Worm (Caenorhabditis elegans) whole organism, L1 larva: ENCODE measurements around the gene nhr-206.

ENCODE experiments used
- C04F5.9 ChIP-seq: sonication (generic microtip); optimal IDR thresholded peaks from 2 replicates; lab custom pipeline; 2016; ENCODE audit warnings: missing genetic modification characterization, missing compliant biosample characterization
- F16B12.6 ChIP-seq: fragments of 150-350 bp; optimal IDR thresholded peaks from 2 replicates; lab custom pipeline; 2014; ENCODE audit warnings: missing biosample characterization, missing genetic modification characterization
- aha-1 ChIP-seq: fragments of 150-350 bp; optimal IDR thresholded peaks from 2 replicates; lab custom pipeline; 2014; ENCODE audit warnings: missing biosample characterization, missing genetic modification characterization
- ama-1 ChIP-seq: fragments of 150-350 bp; optimal IDR thresholded peaks from 2 replicates; lab custom pipeline; 2014
- blmp-1 ChIP-seq: fragments of 150-350 bp; optimal IDR thresholded peaks from 2 replicates; lab custom pipeline; 2014; ENCODE audit warnings: missing biosample characterization, missing genetic modification characterization
- ceh-63 ChIP-seq: fragments of 200-800 bp; sonication (Bioruptor generic); optimal IDR thresholded peaks from 2 replicates; lab custom pipeline; 2018; ENCODE audit warnings: mild to moderate bottlenecking, missing genetic modification characterization, missing compliant biosample characterization
- ceh-82 ChIP-seq, 3 experiments: fragments of 150-350 bp in 1 of 3; sonication (generic microtip) in 2 of 3; optimal IDR thresholded peaks; 2 replicates each; lab custom pipeline; 2014 to 2017; ENCODE audit warnings: missing biosample characterization in 3 of 3, missing genetic modification characterization in 3 of 3
- dpl-1 ChIP-seq, 3 experiments: fragments of 150-350 bp in 2 of 3; sonication (generic microtip) in 1 of 3; optimal IDR thresholded peaks; 2 replicates each; lab custom pipeline; 2014 to 2017; ENCODE audit warnings: missing biosample characterization in 3 of 3, missing genetic modification characterization in 3 of 3, missing genetic modification reagents in 3 of 3
- dsc-1 ChIP-seq: sonication (generic microtip); optimal IDR thresholded peaks from 2 replicates; lab custom pipeline; 2016; ENCODE audit warnings: mild to moderate bottlenecking, missing genetic modification characterization, missing compliant biosample characterization
- efl-1 ChIP-seq, 4 experiments: fragments of 150-350 bp; optimal IDR thresholded peaks in 3 of 4; peaks in 1 of 4; 1 replicate in 1 of 4; 2 replicates in 3 of 4; lab custom pipeline; 2014; ENCODE audit warnings: missing biosample characterization in 2 of 4, missing genetic modification characterization in 2 of 4, missing genetic modification reagents in 2 of 4
- egl-13 ChIP-seq: sonication (generic microtip); optimal IDR thresholded peaks from 2 replicates; lab custom pipeline; 2016; ENCODE audit warnings: missing genotype, missing genetic modification reagents, missing genetic modification characterization, missing compliant biosample characterization
- elt-3 ChIP-seq, 6 experiments: fragments of 150-350 bp in 1 of 6; sonication (generic microtip); optimal IDR thresholded peaks; 2 replicates each; lab custom pipeline; 2017 to 2018; ENCODE audit warnings: missing biosample characterization in 6 of 6, missing genetic modification characterization in 6 of 6, inconsistent platforms in 1 of 6
- fos-1 ChIP-seq: fragments of 150-350 bp; optimal IDR thresholded peaks from 2 replicates; lab custom pipeline; 2014; ENCODE audit warnings: missing biosample characterization, missing genetic modification characterization
- hlh-17 ChIP-seq: fragments of 200-800 bp; sonication (Bioruptor generic); optimal IDR thresholded peaks from 2 replicates; lab custom pipeline; 2018; ENCODE audit warnings: missing genetic modification characterization, mild to moderate bottlenecking, missing compliant biosample characterization, moderate library complexity, borderline replicate concordance
- hpl-2 ChIP-seq: fragments of 150-350 bp; optimal IDR thresholded peaks from 2 replicates; lab custom pipeline; 2014; ENCODE audit warnings: missing biosample characterization, missing genetic modification reagents, missing genetic modification characterization
- lin-14 ChIP-seq: fragments of 200-800 bp; sonication (Bioruptor generic); optimal IDR thresholded peaks from 2 replicates; lab custom pipeline; 2018; ENCODE audit warnings: mild to moderate bottlenecking, missing genetic modification characterization, moderate library complexity, missing compliant biosample characterization
- lin-35 ChIP-seq, 2 experiments: fragments of 150-350 bp; optimal IDR thresholded peaks; 2 replicates each; lab custom pipeline; 2014; ENCODE audit warnings: missing biosample characterization in 2 of 2, missing genetic modification characterization in 2 of 2, missing genetic modification reagents in 2 of 2
- lsy-2 ChIP-seq, 2 experiments: fragments of 150-350 bp; optimal IDR thresholded peaks; 2 replicates each; lab custom pipeline; 2014; ENCODE audit warnings: missing biosample characterization in 2 of 2, missing genetic modification characterization in 2 of 2
- mdl-1 ChIP-seq, 2 experiments: fragments of 150-350 bp; optimal IDR thresholded peaks; 2 replicates each; lab custom pipeline; 2014 to 2017; ENCODE audit warnings: missing biosample characterization in 2 of 2, missing genetic modification characterization in 2 of 2, inconsistent platforms in 1 of 2
- mep-1 ChIP-seq: fragments of 150-350 bp; optimal IDR thresholded peaks from 2 replicates; lab custom pipeline; 2014; ENCODE audit warnings: missing biosample characterization, missing genetic modification characterization
- nhr-12 ChIP-seq: sonication (generic microtip); optimal IDR thresholded peaks from 2 replicates; lab custom pipeline; 2017; ENCODE audit warnings: missing biosample characterization, missing genetic modification characterization
- nhr-20 ChIP-seq: sonication (generic microtip); optimal IDR thresholded peaks from 2 replicates; lab custom pipeline; 2016; ENCODE audit warnings: mild to moderate bottlenecking, missing genetic modification characterization, missing compliant biosample characterization
- nhr-237 ChIP-seq: fragments of 150-350 bp; optimal IDR thresholded peaks from 2 replicates; lab custom pipeline; 2014; ENCODE audit warnings: missing biosample characterization, missing genetic modification characterization
- nhr-71 ChIP-seq: sonication (generic microtip); optimal IDR thresholded peaks from 2 replicates; lab custom pipeline; 2016; ENCODE audit warnings: mild to moderate bottlenecking, missing genetic modification characterization, moderate library complexity, missing compliant biosample characterization
- nhr-85 ChIP-seq: sonication (generic microtip); peaks from one replicate; lab custom pipeline; 2016; ENCODE audit warnings: missing genetic modification characterization, inconsistent platforms, missing compliant biosample characterization
- rnt-1 ChIP-seq: sonication (generic microtip); optimal IDR thresholded peaks from 2 replicates; lab custom pipeline; 2016; ENCODE audit warnings: mild to moderate bottlenecking, missing genetic modification characterization, moderate library complexity, missing compliant biosample characterization
- skn-1 ChIP-seq: fragments of 150-350 bp; optimal IDR thresholded peaks from 2 replicates; lab custom pipeline; 2014; ENCODE audit warnings: missing biosample characterization, missing genetic modification characterization
- snu-23 ChIP-seq: sonication (generic microtip); optimal IDR thresholded peaks from 2 replicates; lab custom pipeline; 2016; ENCODE audit warnings: missing genetic modification characterization, missing compliant biosample characterization
- tlp-1 ChIP-seq: fragments of 150-350 bp; optimal IDR thresholded peaks from 2 replicates; lab custom pipeline; 2014; ENCODE audit warnings: missing biosample characterization, missing genetic modification characterization
- unc-130 ChIP-seq: fragments of 150-350 bp; optimal IDR thresholded peaks from 2 replicates; lab custom pipeline; 2017; ENCODE audit warnings: missing biosample characterization, missing genetic modification characterization, inconsistent platforms
- zag-1 ChIP-seq: fragments of 150-350 bp; optimal IDR thresholded peaks from 2 replicates; lab custom pipeline; 2014; ENCODE audit warnings: missing biosample characterization, missing genetic modification characterization
- ztf-11 ChIP-seq, 2 experiments: sonication (generic microtip); optimal IDR thresholded peaks; 2 replicates each; lab custom pipeline; 2016 to 2017; ENCODE audit warnings: missing genetic modification characterization in 2 of 2, missing biosample characterization in 1 of 2, missing compliant biosample characterization in 1 of 2
- ztf-4 ChIP-seq: fragments of 150-350 bp; optimal IDR thresholded peaks from 2 replicates; lab custom pipeline; 2014; ENCODE audit warnings: missing biosample characterization, missing genetic modification characterization

The nhr-206 gene

DNA sequence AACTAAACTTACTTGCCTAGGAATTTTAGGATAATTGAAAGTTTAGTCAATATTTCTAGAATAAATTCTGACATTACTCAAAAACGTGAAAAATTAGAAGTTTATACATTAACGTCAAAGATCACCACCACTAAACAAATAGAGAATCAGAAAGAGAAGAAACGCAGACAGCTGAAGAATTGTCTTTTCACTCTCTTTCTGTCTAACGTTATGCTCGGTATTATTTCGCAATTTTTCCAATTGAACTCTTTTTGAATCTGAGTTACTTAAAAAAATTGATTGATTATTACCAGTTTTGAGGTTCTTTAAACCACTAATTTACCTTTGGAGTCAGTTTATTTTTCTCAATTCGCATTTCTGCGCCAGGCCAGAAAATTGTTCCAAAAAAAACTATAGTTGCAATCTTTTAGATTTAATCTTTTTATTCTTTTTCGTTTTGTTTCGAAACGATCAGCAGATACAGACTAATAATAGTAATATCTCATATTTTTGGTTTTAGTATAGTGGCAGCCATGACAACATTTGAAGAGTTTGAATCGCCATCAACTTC is 9.1 kb downstream of the nhr-206 start, which contains the start of gene nhr-154 (continued):
- TF ChIP-seq mep-1 (tag; lab: Kevin White, UChicago), result peak; percentile 11
- TF ChIP-seq C04F5.9 (tag; lab: Kevin White, UChicago), result no peak
- no peak for TF ChIP-seq tlp-1 (tag; lab: Kevin White, UChicago)
- no peak for TF ChIP-seq ztf-4 (tag; lab: Kevin White, UChicago)
- TF ChIP-seq fos-1, result no peak
- TF ChIP-seq nhr-12 (tag; lab: Kevin White, UChicago), result no peak
- no peak for TF ChIP-seq nhr-237 (tag; lab: Kevin White, UChicago)
- TF ChIP-seq rnt-1 (tag; lab: Kevin White, UChicago), result no peak

DNA sequence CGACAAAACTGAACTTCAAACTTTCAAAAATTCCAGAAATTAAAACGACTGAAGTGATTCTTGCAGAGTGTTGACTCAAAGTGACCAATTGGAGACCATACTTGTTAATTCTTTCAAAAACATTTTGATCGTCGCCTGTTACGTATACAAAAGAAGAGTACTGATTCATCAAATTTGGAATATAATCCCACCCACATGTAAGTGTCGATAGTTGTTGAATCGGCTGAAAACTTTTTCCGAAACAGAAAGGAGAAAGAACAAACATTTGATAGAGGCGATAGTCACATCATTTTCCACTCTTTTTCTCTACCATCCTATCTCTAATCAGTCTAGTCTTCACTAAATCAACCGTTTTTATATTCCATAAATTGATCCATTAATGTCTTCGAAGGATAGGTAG is 12.1 kb downstream of the nhr-206 start, which contains the start of gene nhr-153:
Gene nhr-153 (plus strand): TSS at position 301 of the 400 bp plus-strand sequence.
- TF ChIP-seq ceh-63 (GFP tag; lab: Kevin White, UChicago), result no peak
- peak; percentile 10 for TF ChIP-seq snu-23 (GFP tag; lab: Kevin White, UChicago)
- TF ChIP-seq lin-35 (GFP tag; optimal IDR thresholded peaks at IDR 0.05; lab: Kevin White, UChicago), result peak in 1 of 2 experiments; percentile 11
- TF ChIP-seq, all 84 proteins: peak for 2

DNA sequence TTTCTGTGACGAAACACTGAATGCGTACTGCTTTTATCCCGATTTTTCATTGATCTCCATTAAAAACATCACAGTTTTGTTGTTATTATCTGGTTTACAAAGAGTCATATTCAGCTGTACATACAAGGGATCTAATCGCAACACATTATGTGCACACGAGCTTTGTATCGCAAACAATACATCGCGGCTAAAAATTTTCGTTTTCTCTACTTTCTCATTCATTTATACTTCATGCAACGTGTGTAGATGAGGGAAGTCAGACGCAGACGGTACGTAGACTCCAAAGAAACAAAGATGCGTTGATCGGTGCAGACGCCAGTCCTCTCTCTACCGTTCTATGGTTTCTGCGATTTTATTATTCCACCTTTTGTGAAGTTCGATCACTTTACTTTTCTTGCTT is 15.0 kb downstream of the nhr-206 start, which contains the start of gene nhr-136:
Gene nhr-136 (plus strand): TSS at position 301 of the 400 bp plus-strand sequence.
- TF ChIP-seq C04F5.9 (tag; lab: Kevin White, UChicago) (no peak), efl-1 (optimal IDR thresholded peaks at IDR 0.05; lab: Kevin White, UChicago) (no peak), efl-1 (GFP tag; optimal IDR thresholded peaks at IDR 0.05 in 1 of 2; lab: Kevin White, UChicago) (peak in 1 of 2 experiments; percentile 53), ceh-82 (tag; optimal IDR thresholded peaks at IDR 0.05; lab: Kevin White, UChicago) (peak in 1 of 3 experiments; percentile 18), lin-35 (GFP tag; optimal IDR thresholded peaks at IDR 0.05; lab: Kevin White, UChicago) (peak in 1 of 2 experiments; percentile 47), hlh-17 (GFP tag; lab: Kevin White, UChicago) (no peak), hpl-2 (GFP tag; lab: Kevin White, UChicago) (no peak), ama-1 (lab: Kevin White, UChicago) (no peak), unc-130 (no peak), aha-1 (no peak), dsc-1 (tag; lab: Kevin White, UChicago) (no peak), snu-23 (GFP tag; lab: Kevin White, UChicago) (peak; percentile 7), elt-3 (tag; optimal IDR thresholded peaks at IDR 0.05; lab: Kevin White, UChicago) (no peak), nhr-12 (tag; lab: Kevin White, UChicago) (no peak), lsy-2 (tag; optimal IDR thresholded peaks at IDR 0.05; lab: Kevin White, UChicago) (peak in 1 of 2 experiments; percentile 5), lin-14 (peak; percentile 34), nhr-71 (tag; lab: Kevin White, UChicago) (no peak), nhr-20 (tag; lab: Kevin White, UChicago) (peak; percentile 21), blmp-1 (tag; lab: Kevin White, UChicago) (peak; percentile 75), ztf-11 (tag; optimal IDR thresholded peaks at IDR 0.05; lab: Kevin White, UChicago) (no peak)

DNA sequence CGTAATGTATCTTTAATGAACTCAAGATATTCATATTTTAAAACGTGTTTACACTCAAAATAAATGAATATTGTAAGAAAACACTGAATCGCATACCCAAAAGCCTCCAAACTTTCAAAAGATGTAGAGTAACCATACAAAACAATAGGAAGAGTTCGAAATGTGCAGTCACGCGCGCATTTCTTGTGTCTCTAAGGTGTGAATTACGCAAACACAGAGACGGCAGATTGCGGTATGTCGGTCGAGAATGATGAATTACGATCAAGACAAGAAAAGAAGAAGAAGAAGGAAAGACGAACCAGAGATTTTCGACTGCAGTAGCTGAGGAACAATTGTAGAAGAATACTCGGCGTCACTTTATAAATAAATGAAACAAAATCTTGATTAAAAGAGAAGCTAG is 19.6 kb downstream of the nhr-206 start, which contains the start of gene lhpp-1:
Gene lhpp-1 (minus strand): TSS at position 354 of the 400 bp plus-strand sequence.
- TF ChIP-seq zag-1 (tag; lab: Kevin White, UChicago) (no peak), lin-14 (peak; percentile 5), lsy-2 (tag; optimal IDR thresholded peaks at IDR 0.05; lab: Kevin White, UChicago) (peak in 1 of 2 experiments; percentile 20), skn-1 (peak; percentile 2), mdl-1 (tag; optimal IDR thresholded peaks at IDR 0.05; lab: Kevin White, UChicago) (peak in 1 of 2 experiments; percentile 14), efl-1 (optimal IDR thresholded peaks at IDR 0.05; lab: Kevin White, UChicago) (peak in 1 of 2 experiments; percentile 30), efl-1 (GFP tag; optimal IDR thresholded peaks at IDR 0.05 in 1 of 2; lab: Kevin White, UChicago) (peak; percentile 34 to 93), nhr-85 (tag; lab: Kevin White, UChicago) (peak; percentile 80), elt-3 (tag; optimal IDR thresholded peaks at IDR 0.05; lab: Kevin White, UChicago) (peak in 1 of 6 experiments; percentile 12), lin-35 (GFP tag; optimal IDR thresholded peaks at IDR 0.05; lab: Kevin White, UChicago) (peak; percentile 48 to 78), rnt-1 (tag; lab: Kevin White, UChicago) (peak; percentile 19), snu-23 (GFP tag; lab: Kevin White, UChicago) (peak; percentile 6), dpl-1 (GFP tag; optimal IDR thresholded peaks at IDR 0.05; lab: Kevin White, UChicago) (peak; percentile 20 to 61 (median 55)), blmp-1 (tag; lab: Kevin White, UChicago) (peak; percentile 68), F16B12.6 (peak; percentile 69), unc-130 (no peak), egl-13 (tag; lab: Kevin White, UChicago) (no peak)
